Fruit fly (Drosophila melanogaster): Measurements from ENCODE around the gene CG13288.

- no peak for TF ChIP-seq Crg-1 (GFP tag; optimal IDR thresholded peaks at IDR 0.05)
- no peak for TF ChIP-seq kay (GFP tag; ENCODE audit: borderline replicate concordance)
- TF ChIP-seq CG1620 (GFP tag; optimal IDR thresholded peaks at IDR 0.05), result no peak
- no peak for TF ChIP-seq ovo (GFP tag; optimal IDR thresholded peaks at IDR 0.05)
- TF ChIP-seq Clk (GFP tag; optimal IDR thresholded peaks at IDR 0.05), result no peak
- TF ChIP-seq CG7101 (tag; optimal IDR thresholded peaks at IDR 0.05), result no peak
- no peak for TF ChIP-seq cic (GFP tag; optimal IDR thresholded peaks at IDR 0.05)
- TF ChIP-seq CG11617 (GFP tag; optimal IDR thresholded peaks at IDR 0.05), result no peak
Measured at dm6 chr3L:5897228-5897688, 9.9 kb upstream of the CG13288 start, which contains the start of the genes PolE2 and CG5592.

Measured in whole organism, adult.